Worm (Caenorhabditis elegans): ENCODE measurements around the gene gcy-37.

DNA sequence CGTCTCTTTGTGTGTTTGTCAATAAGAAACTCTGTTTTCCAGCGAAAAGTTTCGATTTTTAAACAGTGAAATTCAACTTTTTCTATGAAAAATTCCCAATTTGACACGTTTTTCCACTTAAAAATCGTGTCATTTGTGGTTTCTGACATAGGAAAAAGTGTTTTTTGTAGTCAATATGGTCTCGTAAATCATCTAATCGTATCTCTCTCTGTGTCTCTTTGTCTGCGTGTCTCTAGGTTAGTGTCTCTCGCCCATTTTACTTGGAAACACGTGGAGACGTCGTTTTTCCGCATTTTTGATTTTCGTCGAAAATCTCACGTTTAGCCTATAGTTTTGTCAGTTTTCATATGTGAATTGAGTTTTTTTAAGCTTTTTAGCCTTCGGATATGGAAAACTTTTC, 36.6 kb upstream of the gcy-37 start:
- TF ChIP-seq snpc-1.3 (tag; optimal IDR thresholded peaks at IDR 0.05; ENCODE audit: insufficient read depth) = no peak
- no peak for TF ChIP-seq nhr-90 (tag; optimal IDR thresholded peaks at IDR 0.05)
- TF ChIP-seq sea-2 (GFP tag; IDR thresholded peaks at IDR 0.05) = no peak
